In the genomic region with DNA sequence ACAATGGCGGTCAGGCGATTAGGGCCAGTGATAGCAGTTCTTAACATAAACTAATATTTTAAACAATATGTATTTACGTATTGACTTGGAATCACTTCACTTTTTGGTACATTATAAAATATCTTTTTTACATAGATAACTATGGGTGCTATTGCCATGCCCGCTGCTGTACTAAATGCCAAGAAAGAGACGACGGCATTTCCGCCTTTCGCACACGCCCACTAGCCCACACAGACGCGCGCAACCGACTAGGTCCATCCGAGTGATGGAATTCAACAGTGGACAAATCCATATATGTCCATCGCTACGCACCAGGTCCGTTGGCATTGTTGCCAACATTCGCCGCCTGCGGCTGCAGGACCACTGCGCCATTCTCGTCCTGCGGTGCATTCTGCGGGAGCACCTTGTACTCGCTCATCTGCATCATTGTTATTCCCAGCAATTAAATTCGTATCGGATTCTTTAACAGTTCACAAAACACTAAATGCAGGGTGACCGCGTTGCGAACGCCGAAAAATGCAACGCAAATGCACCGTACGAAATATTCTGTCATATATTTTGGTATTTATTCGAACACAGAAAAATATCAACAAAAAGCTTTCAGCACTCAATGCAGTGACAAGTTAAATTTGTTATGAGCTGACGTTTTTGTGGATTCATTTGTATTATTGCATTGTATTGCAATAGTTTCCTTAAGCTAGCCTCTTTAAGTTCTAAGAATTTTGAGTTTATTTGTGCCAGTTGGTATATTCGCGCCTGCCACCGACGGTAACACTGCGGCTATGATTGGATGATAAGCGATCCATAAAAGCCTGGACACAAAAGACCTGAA, we compare ENCODE assay signal across 2 fruit fly cellular contexts.
A peak's percentile ranks its signal among the peaks of the same experiment; 100 is the strongest.
TF ChIP-seq lines count a peak whose summit lies in the region.

TSS of gene scramb2 (minus strand) at position 488 of the 832 bp plus-strand sequence.
TSS of gene Sk2 (plus strand) at position 763 of the 832 bp plus-strand sequence.

TF ChIP-seq in whole organism, embryonic, 481 proteins besides CTCF, POLR2A, EP300 and RAD21 (continued from another document and continues in another):
- TF ChIP-seq CG11456 (GFP tag; IDR thresholded peaks at IDR 0.05; lab: Robert Waterston, UW) (peak; percentile 96), usp (GFP tag; optimal IDR thresholded peaks at IDR 0.05; lab: Kevin White, UChicago) (no peak), Awh (GFP tag; IDR thresholded peaks at IDR 0.05; lab: Robert Waterston, UW) (peak; percentile 96), nom (GFP tag; optimal IDR thresholded peaks at IDR 0.05; lab: Kevin White, UChicago) (peak; percentile 96), CG6765 (GFP tag; optimal IDR thresholded peaks at IDR 0.05; lab: Kevin White, UChicago) (peak; percentile 92), YL-1 (GFP tag; optimal IDR thresholded peaks at IDR 0.05; lab: Kevin White, UChicago) (peak; percentile 88), CG11695 (GFP tag; IDR thresholded peaks at IDR 0.05; lab: Robert Waterston, UW) (peak; percentile 97), grn (GFP tag; optimal IDR thresholded peaks at IDR 0.05; lab: Kevin White, UChicago) (peak; percentile 68), maf-S (GFP tag; optimal IDR thresholded peaks at IDR 0.05; lab: Kevin White, UChicago) (peak; percentile 80), CG34376 (GFP tag; optimal IDR thresholded peaks at IDR 0.05; lab: Kevin White, UChicago) (peak; percentile 93), CG12769 (tag; optimal IDR thresholded peaks at IDR 0.05; lab: Kevin White, UChicago) (peak; percentile 96), odd (GFP tag; optimal IDR thresholded peaks at IDR 0.05; lab: Kevin White, UChicago) (peak; percentile 96), pnt (GFP tag; optimal IDR thresholded peaks at IDR 0.05; lab: Kevin White, UChicago) (peak; percentile 75), dati (GFP tag; IDR thresholded peaks at IDR 0.05; lab: Robert Waterston, UW) (peak; percentile 88), zfh1 (GFP tag; IDR thresholded peaks at IDR 0.05; lab: Robert Waterston, UW) (peak; percentile 95), CG7745 (tag; optimal IDR thresholded peaks at IDR 0.05; lab: Kevin White, UChicago) (peak; percentile 7), Doc2 (GFP tag; IDR thresholded peaks at IDR 0.05; lab: Robert Waterston, UW) (peak; percentile 81), Antp (GFP tag; optimal IDR thresholded peaks at IDR 0.05; lab: Kevin White, UChicago) (peak; percentile 78), ro (GFP tag; IDR thresholded peaks at IDR 0.05; lab: Robert Waterston, UW) (peak; percentile 83), CG1233 (GFP tag; optimal IDR thresholded peaks at IDR 0.05; lab: Kevin White, UChicago) (peak; percentile 94), Deaf1 (tag; optimal IDR thresholded peaks at IDR 0.05; lab: Kevin White, UChicago) (peak; percentile 76), fd3F (GFP tag; optimal IDR thresholded peaks at IDR 0.05; lab: Kevin White, UChicago) (peak; percentile 92), D (optimal IDR thresholded peaks at IDR 0.05; lab: Kevin White, UChicago) (no peak), D (GFP tag; optimal IDR thresholded peaks at IDR 0.05; lab: Kevin White, UChicago) (peak; percentile 95), CG11696 (GFP tag; IDR thresholded peaks at IDR 0.05; lab: Robert Waterston, UW) (peak; percentile 100), Usf (GFP tag; optimal IDR thresholded peaks at IDR 0.05; lab: Kevin White, UChicago) (peak; percentile 87), Nf-YB (GFP tag; optimal IDR thresholded peaks at IDR 0.05; lab: Kevin White, UChicago) (peak; percentile 84), kah (GFP tag; optimal IDR thresholded peaks at IDR 0.05; lab: Kevin White, UChicago) (peak; percentile 95), ara (GFP tag; IDR thresholded peaks at IDR 0.05; lab: Robert Waterston, UW) (peak; percentile 94), CG12219 (GFP tag; optimal IDR thresholded peaks at IDR 0.05; lab: Kevin White, UChicago) (peak; percentile 95), CG6813 (GFP tag; optimal IDR thresholded peaks at IDR 0.05; lab: Kevin White, UChicago) (peak; percentile 96), C15 (GFP tag; IDR thresholded peaks at IDR 0.05; lab: Robert Waterston, UW) (peak; percentile 89), fru (optimal IDR thresholded peaks at IDR 0.05; lab: Kevin White, UChicago) (no peak), CG8478 (optimal IDR thresholded peaks at IDR 0.05; lab: Kevin White, UChicago) (no peak), CG42726 (GFP tag; IDR thresholded peaks at IDR 0.05; lab: Robert Waterston, UW; ENCODE audit: partially characterized antibody) (no peak), lilli (GFP tag; optimal IDR thresholded peaks at IDR 0.05; lab: Kevin White, UChicago) (peak; percentile 93), Fer1 (GFP tag; optimal IDR thresholded peaks at IDR 0.05; lab: Kevin White, UChicago) (peak; percentile 96), Hr51 (GFP tag; optimal IDR thresholded peaks at IDR 0.05; lab: Kevin White, UChicago) (peak; percentile 83 to 96), Rfx (GFP tag; IDR thresholded peaks at IDR 0.05; lab: Robert Waterston, UW) (peak; percentile 96), CG12104 (GFP tag; optimal IDR thresholded peaks at IDR 0.05; lab: Kevin White, UChicago) (peak; percentile 93), HHEX (GFP tag; optimal IDR thresholded peaks at IDR 0.05; lab: Kevin White, UChicago) (peak; percentile 97), CG10431 (GFP tag; optimal IDR thresholded peaks at IDR 0.05; lab: Kevin White, UChicago) (peak; percentile 85), tup (GFP tag; optimal IDR thresholded peaks at IDR 0.05; lab: Kevin White, UChicago) (peak; percentile 81), CG14965 (GFP tag; optimal IDR thresholded peaks at IDR 0.05; lab: Kevin White, UChicago; ENCODE audit: borderline replicate concordance) (peak; percentile 56), onecut (GFP tag; IDR thresholded peaks at IDR 0.05; lab: Robert Waterston, UW) (peak; percentile 94), Opbp (GFP tag; IDR thresholded peaks at IDR 0.05; lab: Robert Waterston, UW; ENCODE audit: partially characterized antibody) (no peak), CG33557 (GFP tag; optimal IDR thresholded peaks at IDR 0.05; lab: Kevin White, UChicago) (peak; percentile 80), Dbx (GFP tag; IDR thresholded peaks at IDR 0.05; lab: Robert Waterston, UW) (peak; percentile 94), Oli (tag; optimal IDR thresholded peaks at IDR 0.05; lab: Kevin White, UChicago) (peak; percentile 95), danr (GFP tag; IDR thresholded peaks at IDR 0.05; lab: Robert Waterston, UW) (peak; percentile 91), CG14860 (GFP tag; IDR thresholded peaks at IDR 0.05; lab: Robert Waterston, UW; ENCODE audit: partially characterized antibody) (no peak), mam (GFP tag; optimal IDR thresholded peaks at IDR 0.05; lab: Kevin White, UChicago) (peak; percentile 90), CG5245 (GFP tag; optimal IDR thresholded peaks at IDR 0.05; lab: Kevin White, UChicago) (peak; percentile 94), CG11504 (tag; optimal IDR thresholded peaks at IDR 0.05; lab: Kevin White, UChicago) (peak; percentile 95), BtbVII (GFP tag; optimal IDR thresholded peaks at IDR 0.05; lab: Kevin White, UChicago) (peak; percentile 94), wek (GFP tag; optimal IDR thresholded peaks at IDR 0.05; lab: Kevin White, UChicago) (peak; percentile 87), CG3726 (GFP tag; IDR thresholded peaks at IDR 0.05; lab: Robert Waterston, UW) (peak; percentile 91), CG2202 (tag; optimal IDR thresholded peaks at IDR 0.05; lab: Kevin White, UChicago) (peak; percentile 87), scrt (GFP tag; optimal IDR thresholded peaks at IDR 0.05; lab: Kevin White, UChicago) (peak; percentile 91), abd-A (tag; optimal IDR thresholded peaks at IDR 0.05; lab: Kevin White, UChicago) (no peak)

TF ChIP-seq in whole organism, prepupa, 60 proteins besides CTCF, POLR2A, EP300 and RAD21 (continued from another document):
- TF ChIP-seq Lpt (GFP tag; optimal IDR thresholded peaks at IDR 0.05; lab: Kevin White, UChicago) (peak; percentile 94), acj6 (GFP tag; optimal IDR thresholded peaks at IDR 0.05; lab: Kevin White, UChicago) (peak; percentile 96), salr (GFP tag; optimal IDR thresholded peaks at IDR 0.05; lab: Kevin White, UChicago) (peak; percentile 92 to 95), fd85E (GFP tag; optimal IDR thresholded peaks at IDR 0.05; lab: Kevin White, UChicago) (peak; percentile 84), CG6792 (GFP tag; optimal IDR thresholded peaks at IDR 0.05; lab: Kevin White, UChicago) (peak; percentile 94), Hr38 (GFP tag; optimal IDR thresholded peaks at IDR 0.05; lab: Kevin White, UChicago) (peak; percentile 51), CG15336 (GFP tag; IDR thresholded peaks at IDR 0.05; lab: Robert Waterston, UW) (peak; percentile 98), svp (GFP tag; lab: Kevin White, UChicago) (peak; percentile 97), CG3919 (GFP tag; optimal IDR thresholded peaks at IDR 0.05; lab: Kevin White, UChicago) (peak; percentile 97), CG8632 (GFP tag; optimal IDR thresholded peaks at IDR 0.05; lab: Kevin White, UChicago) (peak; percentile 94), Sox102F (GFP tag; optimal IDR thresholded peaks at IDR 0.05; lab: Kevin White, UChicago) (peak; percentile 95), Hr4 (GFP tag; optimal IDR thresholded peaks at IDR 0.05; lab: Kevin White, UChicago) (peak; percentile 97), Hr39 (GFP tag; optimal IDR thresholded peaks at IDR 0.05; lab: Kevin White, UChicago) (peak; percentile 92), CG11762 (GFP tag; optimal IDR thresholded peaks at IDR 0.05; lab: Kevin White, UChicago; ENCODE audit: insufficient read depth) (peak; percentile 95), cyc (GFP tag; optimal IDR thresholded peaks at IDR 0.05; lab: Kevin White, UChicago) (peak; percentile 94)
TF ChIP-seq in whole organism, prepupa: peak in this region for 60.
